Fruit fly (Drosophila melanogaster) whole organism, prepupa: Measurements from ENCODE around the gene CG13605.
A peak's percentile ranks its signal among the peaks of the same experiment; 100 is the strongest.

Experiments
- Blimp-1 ChIP-seq: fragments of 200-800 bp; sonication (Bioruptor generic); optimal IDR thresholded peaks from 3 replicates; lab custom pipeline; 2017; ENCODE audit warnings: missing biosample characterization, missing genetic modification characterization, mild to moderate bottlenecking, moderate library complexity, missing genetic modification reagents
- CG10631 ChIP-seq: fragments of 200-800 bp; sonication (Bioruptor generic); optimal IDR thresholded peaks from 2 replicates; lab custom pipeline; 2016; ENCODE audit warnings: missing biosample characterization, missing genetic modification characterization
- CG11294 ChIP-seq: fragments of 200-800 bp; sonication (Bioruptor generic); IDR thresholded peaks from 2 replicates; pipeline ENCODE4 v1.3.6; 2022; ENCODE audit warnings: missing biosample characterization, missing genetic modification characterization
- CG11762 ChIP-seq: fragments of 200-800 bp; sonication (Bioruptor generic); optimal IDR thresholded peaks from 3 replicates; lab custom pipeline; 2016; ENCODE audit warnings: missing biosample characterization, missing genetic modification characterization; ENCODE audit not compliant: insufficient read depth
- CG11902 ChIP-seq: fragments of 200-800 bp; sonication (Bioruptor generic); optimal IDR thresholded peaks from 3 replicates; lab custom pipeline; 2016; ENCODE audit warnings: missing biosample characterization, missing genetic modification characterization
- CG1621 ChIP-seq: fragments of 200-800 bp; sonication (Bioruptor generic); optimal IDR thresholded peaks from 3 replicates; lab custom pipeline; 2018; ENCODE audit warnings: missing biosample characterization, mild to moderate bottlenecking, missing genetic modification characterization
- CG16779 ChIP-seq: fragments of 200-800 bp; sonication (Bioruptor generic); optimal IDR thresholded peaks from 3 replicates; lab custom pipeline; 2017; ENCODE audit warnings: missing biosample characterization, mild to moderate bottlenecking, missing genetic modification characterization
- CG3032 ChIP-seq: fragments of 200-800 bp; optimal IDR thresholded peaks from 2 replicates; lab custom pipeline; 2019; ENCODE audit warnings: missing biosample characterization, mild to moderate bottlenecking, missing genetic modification characterization, moderate library complexity
- CG31627 ChIP-seq: fragments of 200-800 bp; sonication (Bioruptor generic); optimal IDR thresholded peaks from 3 replicates; lab custom pipeline; 2016; ENCODE audit warnings: missing biosample characterization, missing genetic modification characterization
- CG32006 ChIP-seq: fragments of 200-800 bp; sonication (Bioruptor generic); optimal IDR thresholded peaks from 3 replicates; lab custom pipeline; 2017; ENCODE audit warnings: missing biosample characterization, mild to moderate bottlenecking, missing genetic modification characterization
- CG34406 ChIP-seq: fragments of 200-800 bp; sonication (Bioruptor generic); optimal IDR thresholded peaks from 3 replicates; lab custom pipeline; 2016; ENCODE audit warnings: missing biosample characterization, missing genetic modification characterization
- CG3919 ChIP-seq: fragments of 200-800 bp; sonication (Bioruptor generic); optimal IDR thresholded peaks from 3 replicates; lab custom pipeline; 2016; ENCODE audit warnings: missing biosample characterization, missing genetic modification characterization
- CG4318 ChIP-seq: fragments of 200-800 bp; sonication (Bioruptor generic); optimal IDR thresholded peaks from 3 replicates; lab custom pipeline; 2017; ENCODE audit warnings: missing biosample characterization, mild to moderate bottlenecking, missing genetic modification characterization
- CG6163 ChIP-seq: fragments of 200-800 bp; sonication (Bioruptor generic); IDR thresholded peaks from 3 replicates; pipeline ENCODE4 v1.3.6; 2022; ENCODE audit warnings: missing biosample characterization, missing genetic modification characterization
- CG6276 ChIP-seq: fragments of 200-800 bp; sonication (Bioruptor generic); optimal IDR thresholded peaks from 2 replicates; lab custom pipeline; 2017; ENCODE audit warnings: missing biosample characterization, mild to moderate bottlenecking, missing genetic modification characterization
- CG6792 ChIP-seq: fragments of 200-800 bp; sonication (Bioruptor generic); optimal IDR thresholded peaks from 3 replicates; lab custom pipeline; 2016; ENCODE audit warnings: missing biosample characterization, missing genetic modification characterization
- CG6808 ChIP-seq: fragments of 200-800 bp; sonication (Bioruptor generic); optimal IDR thresholded peaks from 3 replicates; lab custom pipeline; 2017; ENCODE audit warnings: missing biosample characterization, missing genetic modification characterization, mild to moderate bottlenecking, moderate library complexity, missing genetic modification reagents
- CG6854 ChIP-seq: fragments of 200-800 bp; sonication (Bioruptor generic); optimal IDR thresholded peaks from 2 replicates; lab custom pipeline; 2017; ENCODE audit warnings: missing biosample characterization, mild to moderate bottlenecking, missing genetic modification characterization
- CG7368 ChIP-seq: fragments of 200-800 bp; sonication (Bioruptor generic); optimal IDR thresholded peaks from 3 replicates; lab custom pipeline; 2016; ENCODE audit warnings: missing biosample characterization, missing genetic modification characterization
- CG9139 ChIP-seq: fragments of 200-800 bp; sonication (Bioruptor generic); optimal IDR thresholded peaks from 3 replicates; lab custom pipeline; 2017; ENCODE audit warnings: missing biosample characterization, mild to moderate bottlenecking, missing genetic modification characterization
- Eip75B ChIP-seq: fragments of 200-800 bp; sonication (Bioruptor generic); optimal IDR thresholded peaks from 3 replicates; lab custom pipeline; 2016; ENCODE audit warnings: missing biosample characterization, missing genetic modification characterization
- Eip93F ChIP-seq: fragments of 200-800 bp; sonication (Bioruptor generic); optimal IDR thresholded peaks from 2 replicates; lab custom pipeline; 2016; ENCODE audit warnings: missing biosample characterization, mild to moderate bottlenecking, missing genetic modification characterization
- Ets21C ChIP-seq: fragments of 200-800 bp; sonication (Bioruptor generic); optimal IDR thresholded peaks from 3 replicates; lab custom pipeline; 2016; ENCODE audit warnings: missing biosample characterization, missing genetic modification characterization
- Gug ChIP-seq: fragments of 200-800 bp; sonication (Bioruptor generic); IDR thresholded peaks from 2 replicates; pipeline ENCODE4 v1.3.6; 2022; ENCODE audit warnings: missing biosample characterization, missing genetic modification characterization
- Hr38 ChIP-seq: sonication (Bioruptor generic); optimal IDR thresholded peaks from 2 replicates; lab custom pipeline; 2016; ENCODE audit warnings: missing biosample characterization, missing genetic modification characterization
- Lpt ChIP-seq: fragments of 200-800 bp; sonication (Bioruptor generic); optimal IDR thresholded peaks from 3 replicates; lab custom pipeline; 2016; ENCODE audit warnings: missing biosample characterization, missing genetic modification characterization
- Met ChIP-seq: fragments of 200-800 bp; sonication (Bioruptor generic); optimal IDR thresholded peaks from 3 replicates; lab custom pipeline; 2016; ENCODE audit warnings: missing biosample characterization, missing genetic modification characterization
- OdsH ChIP-seq: fragments of 200-800 bp; sonication (Bioruptor generic); optimal IDR thresholded peaks from 3 replicates; lab custom pipeline; 2016; ENCODE audit warnings: missing biosample characterization, missing genetic modification characterization
- Smox ChIP-seq: fragments of 200-800 bp; sonication (Bioruptor generic); optimal IDR thresholded peaks from 3 replicates; lab custom pipeline; 2016; ENCODE audit warnings: missing biosample characterization, missing genetic modification characterization
- Sox102F ChIP-seq: fragments of 200-800 bp; sonication (Bioruptor generic); optimal IDR thresholded peaks from 2 replicates; lab custom pipeline; 2016; ENCODE audit warnings: missing biosample characterization, mild to moderate bottlenecking, missing genetic modification characterization
- Sox14 ChIP-seq: fragments of 200-800 bp; sonication (Bioruptor generic); optimal IDR thresholded peaks from 3 replicates; lab custom pipeline; 2016; ENCODE audit warnings: missing biosample characterization, missing genetic modification characterization
- Sox15 ChIP-seq: fragments of 200-800 bp; sonication (Bioruptor generic); optimal IDR thresholded peaks from 3 replicates; lab custom pipeline; 2016; ENCODE audit warnings: missing biosample characterization, missing genetic modification characterization
- achi ChIP-seq: fragments of 200-800 bp; sonication (Bioruptor generic); optimal IDR thresholded peaks from 3 replicates; lab custom pipeline; 2016; ENCODE audit warnings: missing biosample characterization, missing genetic modification characterization
- acj6 ChIP-seq: fragments of 200-800 bp; sonication (Bioruptor generic); optimal IDR thresholded peaks from 3 replicates; lab custom pipeline; 2016; ENCODE audit warnings: missing biosample characterization, missing genetic modification characterization
- cyc ChIP-seq: fragments of 200-800 bp; sonication (Bioruptor generic); optimal IDR thresholded peaks from 3 replicates; lab custom pipeline; 2016; ENCODE audit warnings: missing biosample characterization, missing genetic modification characterization
- dac ChIP-seq: fragments of 200-800 bp; sonication (Bioruptor generic); optimal IDR thresholded peaks from 2 replicates; lab custom pipeline; 2017; ENCODE audit warnings: missing biosample characterization, mild to moderate bottlenecking, missing genetic modification characterization
- eg ChIP-seq: fragments of 200-800 bp; sonication (Bioruptor generic); IDR thresholded peaks from 3 replicates; pipeline ENCODE4 v1.3.6; 2022; ENCODE audit warnings: missing biosample characterization, missing genetic modification characterization
- esn ChIP-seq: fragments of 200-800 bp; sonication (Bioruptor generic); optimal IDR thresholded peaks from 2 replicates; lab custom pipeline; 2016; ENCODE audit warnings: missing biosample characterization, mild to moderate bottlenecking, missing genetic modification characterization, moderate library complexity
- fd59A ChIP-seq: fragments of 200-800 bp; sonication (Bioruptor generic); optimal IDR thresholded peaks from 2 replicates; lab custom pipeline; 2017; ENCODE audit warnings: missing biosample characterization, mild to moderate bottlenecking, missing genetic modification characterization, missing genetic modification reagents
- fd85E ChIP-seq: fragments of 200-800 bp; sonication (Bioruptor generic); optimal IDR thresholded peaks from 3 replicates; lab custom pipeline; 2016; ENCODE audit warnings: missing biosample characterization, missing genetic modification characterization
- fkh ChIP-seq: fragments of 200-800 bp; sonication (Bioruptor generic); optimal IDR thresholded peaks from 3 replicates; lab custom pipeline; 2017; ENCODE audit warnings: missing biosample characterization, mild to moderate bottlenecking, missing genetic modification characterization, moderate library complexity
- lz ChIP-seq: fragments of 200-800 bp; sonication (Bioruptor generic); optimal IDR thresholded peaks from 3 replicates; lab custom pipeline; 2016; ENCODE audit warnings: missing biosample characterization, missing genetic modification characterization
- net ChIP-seq: fragments of 200-800 bp; sonication (Bioruptor generic); optimal IDR thresholded peaks from 3 replicates; lab custom pipeline; 2016; ENCODE audit warnings: missing biosample characterization, missing genetic modification characterization
- pdm3 ChIP-seq: fragments of 200-800 bp; sonication (Bioruptor generic); optimal IDR thresholded peaks from 3 replicates; lab custom pipeline; 2016; ENCODE audit warnings: missing biosample characterization, missing genetic modification characterization
- salr ChIP-seq, 2 experiments: fragments of 200-800 bp; sonication (Bioruptor generic); optimal IDR thresholded peaks; 3 replicates each; lab custom pipeline; 2016 to 2018; ENCODE audit warnings: missing biosample characterization in 2 of 2, missing genetic modification characterization in 2 of 2, mild to moderate bottlenecking in 1 of 2
- ss ChIP-seq, 2 experiments: fragments of 200-800 bp; sonication (Bioruptor generic); optimal IDR thresholded peaks; 2 replicates in 1 of 2; 3 replicates in 1 of 2; lab custom pipeline; 2017 to 2018; ENCODE audit warnings: mild to moderate bottlenecking in 2 of 2, missing biosample characterization in 2 of 2, missing genetic modification characterization in 2 of 2, moderate library complexity in 1 of 2
- svp ChIP-seq: fragments of 200-800 bp; sonication (Bioruptor generic); peaks from one replicate; lab custom pipeline; 2016; ENCODE audit warnings: missing biosample characterization, missing genetic modification characterization
- vri ChIP-seq: fragments of 200-800 bp; sonication (Bioruptor generic); optimal IDR thresholded peaks from 3 replicates; lab custom pipeline; 2016; ENCODE audit warnings: missing biosample characterization, mild to moderate bottlenecking, missing genetic modification characterization

Gene CG13605

dm6 chr3R:24144542-24144941, 32.4 kb upstream of the CG13605 start (continued):
- TF ChIP-seq CG6854 (GFP tag; lab: Kevin White, UChicago), result no peak
- peak; percentile 78 for TF ChIP-seq Eip75B
- peak; percentile 31 for TF ChIP-seq CG6792 (GFP tag; lab: Kevin White, UChicago)
- peak; percentile 79 for TF ChIP-seq CG10631 (GFP tag; lab: Kevin White, UChicago)
- TF ChIP-seq net, result peak; percentile 60
- peak; percentile 76 for TF ChIP-seq Sox14 (GFP tag; lab: Kevin White, UChicago)
- peak; percentile 68 for TF ChIP-seq esn (GFP tag; lab: Kevin White, UChicago)
- TF ChIP-seq vri (GFP tag; lab: Kevin White, UChicago), result peak; percentile 50
- peak; percentile 67 for TF ChIP-seq acj6 (GFP tag; lab: Kevin White, UChicago)
- peak; percentile 69 for TF ChIP-seq eg (GFP tag; lab: Robert Waterston, UW)
- TF ChIP-seq CG3919 (GFP tag; lab: Kevin White, UChicago), result peak; percentile 77
- TF ChIP-seq cyc, result peak; percentile 48
- peak; percentile 63 for TF ChIP-seq lz (GFP tag; lab: Kevin White, UChicago)
- no peak for TF ChIP-seq Eip93F (GFP tag; lab: Kevin White, UChicago)
- TF ChIP-seq OdsH (GFP tag; lab: Kevin White, UChicago), result peak; percentile 68
- peak; percentile 57 for TF ChIP-seq Met (GFP tag; lab: Kevin White, UChicago)
- peak; percentile 78 for TF ChIP-seq CG6276 (GFP tag; lab: Kevin White, UChicago)
- peak; percentile 0 for TF ChIP-seq Smox (GFP tag; lab: Kevin White, UChicago)
- no peak for TF ChIP-seq Sox15
- no peak for TF ChIP-seq Blimp-1 (GFP tag; lab: Kevin White, UChicago)
- TF ChIP-seq CG6163 (GFP tag; lab: Robert Waterston, UW), result peak; percentile 56; the same call in 2 of the 3 replicates
- TF ChIP-seq, all 60 proteins: peak for 50

- TF ChIP-seq achi (GFP tag; lab: Kevin White, UChicago) (peak; percentile 50), CG11294 (GFP tag; lab: Robert Waterston, UW) (no peak), dac (GFP tag; lab: Kevin White, UChicago) (peak; percentile 31), eg (GFP tag; lab: Robert Waterston, UW) (0 out of 3 replicates have a peak, but pooled peaks have one; percentile 8), fkh (GFP tag; lab: Kevin White, UChicago) (no peak), Gug (GFP tag; lab: Robert Waterston, UW) (no peak), CG3032 (tag; lab: Kevin White, UChicago) (peak; percentile 69), CG4318 (GFP tag; lab: Kevin White, UChicago) (peak; percentile 53), CG6808 (peak; percentile 68), Sox102F (GFP tag; lab: Kevin White, UChicago) (no peak), CG11902 (GFP tag; lab: Kevin White, UChicago) (no peak), ss (GFP tag; optimal IDR thresholded peaks at IDR 0.05; lab: Kevin White, UChicago) (peak; percentile 36 to 52), Lpt (GFP tag; lab: Kevin White, UChicago) (no peak), Eip93F (GFP tag; lab: Kevin White, UChicago) (no peak), salr (GFP tag; optimal IDR thresholded peaks at IDR 0.05; lab: Kevin White, UChicago) (peak in 1 of 2 experiments; percentile 75), pdm3 (GFP tag; lab: Kevin White, UChicago) (peak; percentile 49), CG34406 (GFP tag; lab: Kevin White, UChicago) (peak; percentile 10), CG7368 (GFP tag; lab: Kevin White, UChicago) (peak; percentile 44), CG31627 (GFP tag; lab: Kevin White, UChicago) (peak; percentile 45), vri (GFP tag; lab: Kevin White, UChicago) (no peak), Met (GFP tag; lab: Kevin White, UChicago) (peak; percentile 43), CG6792 (GFP tag; lab: Kevin White, UChicago) (peak; percentile 54), cyc (peak; percentile 20), CG32006 (GFP tag; lab: Kevin White, UChicago) (peak; percentile 75), CG9139 (GFP tag; lab: Kevin White, UChicago) (peak; percentile 29), CG6276 (GFP tag; lab: Kevin White, UChicago) (peak; percentile 60), fd59A (peak; percentile 61), Sox14 (GFP tag; lab: Kevin White, UChicago) (peak; percentile 68), CG11762 (GFP tag; lab: Kevin White, UChicago) (peak; percentile 22), esn (GFP tag; lab: Kevin White, UChicago) (peak; percentile 59), Ets21C (no peak), svp (peak; percentile 79), fd85E (GFP tag; lab: Kevin White, UChicago) (no peak), CG10631 (GFP tag; lab: Kevin White, UChicago) (peak; percentile 61), CG1621 (tag; lab: Kevin White, UChicago) (no peak), Hr38 (GFP tag; lab: Kevin White, UChicago) (no peak), Smox (GFP tag; lab: Kevin White, UChicago) (peak; percentile 34), CG16779 (no peak)
These were observed 31.6 kb upstream of the CG13605 start for dm6 chr3R:24143779-24144178.
